Worm (Caenorhabditis elegans): Measurements from ENCODE around the gene C17F4.8.

Gene C17F4.8

ce11 chrII:3234725-3235124 is at the start of gene C17F4.8:
Gene C17F4.8, minus strand, starts transcription at chrII:3234825.
- no peak for TF ChIP-seq unc-62 (GFP tag; optimal IDR thresholded peaks at IDR 0.05)
- no peak for TF ChIP-seq nhr-11 (tag; optimal IDR thresholded peaks at IDR 0.05)
- TF ChIP-seq mbf-1 (tag; optimal IDR thresholded peaks at IDR 0.05), result no peak
- TF ChIP-seq sem-4 (tag; optimal IDR thresholded peaks at IDR 0.05), result no peak
- no peak for TF ChIP-seq nhr-237 (tag; optimal IDR thresholded peaks at IDR 0.05)
- TF ChIP-seq unc-39 (tag; optimal IDR thresholded peaks at IDR 0.05), result no peak
- TF ChIP-seq lin-11 (tag; optimal IDR thresholded peaks at IDR 0.05), result no peak
- TF ChIP-seq gmeb-1 (tag; optimal IDR thresholded peaks at IDR 0.05), result no peak
- TF ChIP-seq nhr-10 (tag; optimal IDR thresholded peaks at IDR 0.05), result no peak
- TF ChIP-seq R02D3.7 (tag; optimal IDR thresholded peaks at IDR 0.05), result no peak
- TF ChIP-seq ama-1 (optimal IDR thresholded peaks at IDR 0.05), result no peak
- no peak for TF ChIP-seq nhr-77 (tag; optimal IDR thresholded peaks at IDR 0.05)
- no peak for TF ChIP-seq peb-1 (tag; optimal IDR thresholded peaks at IDR 0.05)

ce11 chrII:3282353-3282752 is 47.7 kb upstream of the C17F4.8 start, which contains the start of gene nep-13:
Gene nep-13, plus strand, starts transcription at chrII:3282653.
- TF ChIP-seq nhr-11 (tag; optimal IDR thresholded peaks at IDR 0.05) (no peak), unc-55 (GFP tag; optimal IDR thresholded peaks at IDR 0.05) (no peak), mbf-1 (tag; optimal IDR thresholded peaks at IDR 0.05) (no peak), sma-3 (GFP tag; optimal IDR thresholded peaks at IDR 0.05) (no peak), lin-39 (tag; optimal IDR thresholded peaks at IDR 0.05) (no peak), lin-11 (tag; optimal IDR thresholded peaks at IDR 0.05) (no peak), nhr-77 (tag; optimal IDR thresholded peaks at IDR 0.05) (no peak), mdl-1 (tag; optimal IDR thresholded peaks at IDR 0.05) (no peak), C34F6.9 (tag; optimal IDR thresholded peaks at IDR 0.05) (no peak), nhr-10 (tag; optimal IDR thresholded peaks at IDR 0.05) (no peak), ZK546.5 (tag; optimal IDR thresholded peaks at IDR 0.05) (no peak), nhr-12 (tag; optimal IDR thresholded peaks at IDR 0.05) (no peak)

- TF ChIP-seq unc-62 (GFP tag; optimal IDR thresholded peaks at IDR 0.05) (no peak), nhr-21 (tag; optimal IDR thresholded peaks at IDR 0.05) (no peak), sma-9 (GFP tag; optimal IDR thresholded peaks at IDR 0.05) (no peak), sma-9 (tag; optimal IDR thresholded peaks at IDR 0.05) (no peak), mab-5 (tag; optimal IDR thresholded peaks at IDR 0.05) (no peak), mbf-1 (tag; optimal IDR thresholded peaks at IDR 0.05) (no peak), nhr-11 (tag; optimal IDR thresholded peaks at IDR 0.05) (no peak), elt-3 (tag; optimal IDR thresholded peaks at IDR 0.05) (no peak), C34F6.9 (tag; optimal IDR thresholded peaks at IDR 0.05) (no peak), nhr-12 (tag; optimal IDR thresholded peaks at IDR 0.05) (no peak), dmd-4 (tag; optimal IDR thresholded peaks at IDR 0.05) (no peak), mdl-1 (tag; optimal IDR thresholded peaks at IDR 0.05) (no peak), snpc-4 (tag; optimal IDR thresholded peaks at IDR 0.05) (no peak), ztf-4 (tag; optimal IDR thresholded peaks at IDR 0.05) (no peak), ztf-11 (tag; optimal IDR thresholded peaks at IDR 0.05) (no peak), nhr-10 (tag; optimal IDR thresholded peaks at IDR 0.05) (no peak), ztf-1 (GFP tag; conservative IDR thresholded peaks at IDR 0.05) (no peak)
Measured at ce11 chrII:3278634-3279033, 44.0 kb upstream of the C17F4.8 start, which contains the start of gene wht-4. Gene wht-4, plus strand, starts transcription at chrII:3278934.

- TF ChIP-seq fos-1 (tag; optimal IDR thresholded peaks at IDR 0.05) (no peak), mbf-1 (tag; optimal IDR thresholded peaks at IDR 0.05) (no peak), sem-4 (tag; optimal IDR thresholded peaks at IDR 0.05) (no peak), ceh-16 (tag; optimal IDR thresholded peaks at IDR 0.05) (no peak), F13H6.1 (tag; optimal IDR thresholded peaks at IDR 0.05) (no peak), nhr-11 (tag; optimal IDR thresholded peaks at IDR 0.05) (no peak)
Measured at ce11 chrII:3277686-3278085, 43.1 kb upstream of the C17F4.8 start, which contains the start of gene F02E11.4. Gene F02E11.4, minus strand, starts transcription at chrII:3277786.

- TF ChIP-seq nhr-10 (tag; optimal IDR thresholded peaks at IDR 0.05) (no peak), ZK546.5 (tag; optimal IDR thresholded peaks at IDR 0.05) (no peak), unc-62 (GFP tag; optimal IDR thresholded peaks at IDR 0.05) (no peak), mab-5 (tag; optimal IDR thresholded peaks at IDR 0.05) (no peak), sma-9 (GFP tag; optimal IDR thresholded peaks at IDR 0.05) (no peak), sma-9 (tag; optimal IDR thresholded peaks at IDR 0.05) (no peak), nhr-6 (tag; optimal IDR thresholded peaks at IDR 0.05) (no peak), unc-39 (tag; optimal IDR thresholded peaks at IDR 0.05) (no peak), ceh-16 (tag; optimal IDR thresholded peaks at IDR 0.05) (no peak), lin-39 (tag; optimal IDR thresholded peaks at IDR 0.05) (no peak), R02D3.7 (tag; optimal IDR thresholded peaks at IDR 0.05) (no peak)
Measured at ce11 chrII:3274923-3275322, 40.3 kb upstream of the C17F4.8 start, which contains the start of gene F02E11.3. Gene F02E11.3, minus strand, starts transcription at chrII:3275023.
